Worm (Caenorhabditis elegans) whole organism, L4 larva: ENCODE data around the gene tdc-1.

Experiments used
- F26F4.8 ChIP-seq: fragments of 200-800 bp; sonication (Bioruptor generic); conservative IDR thresholded peaks from 2 replicates; pipeline ENCODE4 v1.3.6; 2022; ENCODE audit warnings: missing genetic modification characterization, missing compliant biosample characterization
- F44E2.7 ChIP-seq: fragments of 200-800 bp; sonication (Bioruptor generic); IDR thresholded peaks from 2 replicates; pipeline ENCODE4 v2.1.2; 2022; ENCODE audit warnings: missing genetic modification characterization, missing compliant biosample characterization
- F49E8.2 ChIP-seq: sonication (generic microtip); optimal IDR thresholded peaks from 2 replicates; lab custom pipeline; 2016; ENCODE audit warnings: missing compliant biosample characterization, mild to moderate bottlenecking, missing genetic modification characterization, borderline replicate concordance
- R02D3.7 ChIP-seq: fragments of 150-350 bp; sonication (generic microtip); optimal IDR thresholded peaks from 3 replicates; lab custom pipeline; 2014; ENCODE audit warnings: missing biosample characterization, missing genetic modification characterization
- T20F7.1 ChIP-seq: fragments of 200-800 bp; sonication (Bioruptor generic); optimal IDR thresholded peaks from 2 replicates; lab custom pipeline; 2018; ENCODE audit warnings: mild to moderate bottlenecking, missing genetic modification characterization, missing compliant biosample characterization
- Y75B8A.6 ChIP-seq: fragments of 200-800 bp; sonication (Bioruptor generic); IDR thresholded peaks from 2 replicates; pipeline ENCODE4 v1.3.6; 2022; ENCODE audit warnings: missing genetic modification reagents, missing genetic modification characterization, missing compliant biosample characterization
- ZK337.2 ChIP-seq: fragments of 200-800 bp; sonication (Bioruptor generic); IDR thresholded peaks from 2 replicates; pipeline ENCODE4 v1.3.6; 2022; ENCODE audit warnings: missing genetic modification reagents, missing genetic modification characterization, missing compliant biosample characterization
- aha-1 ChIP-seq: fragments of 150-350 bp; peaks from one replicate; lab custom pipeline; 2014; ENCODE audit warnings: missing biosample characterization, missing genetic modification characterization
- ama-1 ChIP-seq: fragments of 150-350 bp; optimal IDR thresholded peaks from 2 replicates; lab custom pipeline; 2014; ENCODE audit warnings: inconsistent platforms, mixed read lengths
- ces-1 ChIP-seq: fragments of 150-350 bp; sonication (generic microtip); optimal IDR thresholded peaks from 4 replicates; lab custom pipeline; 2014; ENCODE audit warnings: missing biosample characterization, missing genetic modification reagents, missing genetic modification characterization
- daf-16 ChIP-seq, 3 experiments: sonication (generic microtip); optimal IDR thresholded peaks; 2 replicates each; lab custom pipeline; 2016 to 2017; ENCODE audit warnings: missing genetic modification characterization in 3 of 3, missing genetic modification reagents in 3 of 3, mild to moderate bottlenecking in 2 of 3, missing compliant biosample characterization in 2 of 3, missing biosample characterization in 1 of 3, moderate library complexity in 1 of 3
- dpl-1 ChIP-seq: fragments of 150-350 bp; optimal IDR thresholded peaks from 2 replicates; lab custom pipeline; 2014; ENCODE audit warnings: missing biosample characterization, missing genetic modification reagents, missing genetic modification characterization
- dve-1 ChIP-seq: sonication (generic microtip); optimal IDR thresholded peaks from 2 replicates; lab custom pipeline; 2017; ENCODE audit warnings: antibody characterized with exemption, mild to moderate bottlenecking, missing genetic modification characterization, missing compliant biosample characterization; ENCODE audit not compliant: insufficient read depth
- hlh-11 ChIP-seq: fragments of 200-800 bp; sonication (Bioruptor generic); optimal IDR thresholded peaks from 2 replicates; lab custom pipeline; 2018; ENCODE audit warnings: mild to moderate bottlenecking, missing genetic modification characterization, missing compliant biosample characterization
- hlh-30 ChIP-seq: sonication (generic microtip); optimal IDR thresholded peaks from 2 replicates; lab custom pipeline; 2017; ENCODE audit warnings: antibody characterized with exemption, mild to moderate bottlenecking, missing genetic modification characterization, missing compliant biosample characterization; ENCODE audit not compliant: insufficient read depth
- lin-13 ChIP-seq: fragments of 150-350 bp; optimal IDR thresholded peaks from 2 replicates; lab custom pipeline; 2014; ENCODE audit warnings: missing biosample characterization, missing genetic modification reagents, missing genetic modification characterization
- lin-15B ChIP-seq: fragments of 150-350 bp; sonication (generic microtip); optimal IDR thresholded peaks from 3 replicates; lab custom pipeline; 2014; ENCODE audit warnings: missing biosample characterization, missing genetic modification characterization
- lin-38 ChIP-seq: fragments of 200-800 bp; sonication (Bioruptor generic); IDR thresholded peaks from 2 replicates; pipeline ENCODE4 v1.3.6; 2022; ENCODE audit warnings: missing genetic modification reagents, missing genetic modification characterization, missing compliant biosample characterization
- lir-3 ChIP-seq: sonication (generic microtip); optimal IDR thresholded peaks from 2 replicates; lab custom pipeline; 2016; ENCODE audit warnings: mild to moderate bottlenecking, missing genetic modification characterization, missing compliant biosample characterization
- lsy-2 ChIP-seq, 2 experiments: fragments of 150-350 bp in 1 of 2; sonication (generic microtip) in 1 of 2; optimal IDR thresholded peaks; 2 replicates each; lab custom pipeline; 2014 to 2017; ENCODE audit warnings: missing biosample characterization in 2 of 2, missing genetic modification characterization in 2 of 2
- mep-1 ChIP-seq: fragments of 150-350 bp; sonication (generic microtip); optimal IDR thresholded peaks from 3 replicates; lab custom pipeline; 2014; ENCODE audit warnings: missing biosample characterization, missing genetic modification characterization
- mes-2 ChIP-seq: sonication (generic microtip); optimal IDR thresholded peaks from 2 replicates; lab custom pipeline; 2016; ENCODE audit warnings: missing genotype, mild to moderate bottlenecking, missing genetic modification characterization, missing compliant biosample characterization; ENCODE audit not compliant: poor library complexity, severe bottlenecking
- mxl-3 ChIP-seq: fragments of 200-800 bp; sonication (Bioruptor generic); optimal IDR thresholded peaks from 2 replicates; lab custom pipeline; 2018; ENCODE audit warnings: mild to moderate bottlenecking, missing genetic modification characterization, missing compliant biosample characterization
- nhr-10 ChIP-seq: fragments of 150-350 bp; optimal IDR thresholded peaks from 2 replicates; lab custom pipeline; 2014; ENCODE audit warnings: missing biosample characterization, missing genetic modification characterization
- nhr-11 ChIP-seq: fragments of 150-350 bp; optimal IDR thresholded peaks from 2 replicates; lab custom pipeline; 2014; ENCODE audit warnings: missing biosample characterization, missing genetic modification characterization
- nhr-111 ChIP-seq: fragments of 200-800 bp; sonication (Bioruptor generic); optimal IDR thresholded peaks from 2 replicates; lab custom pipeline; 2018; ENCODE audit warnings: mild to moderate bottlenecking, missing genetic modification characterization, missing compliant biosample characterization
- nhr-25 ChIP-seq: sonication (generic microtip); optimal IDR thresholded peaks from 2 replicates; lab custom pipeline; 2017; ENCODE audit warnings: missing genetic modification characterization, mild to moderate bottlenecking, missing compliant biosample characterization, antibody characterized with exemption, moderate library complexity, borderline replicate concordance; ENCODE audit not compliant: insufficient read depth
- nhr-6 ChIP-seq: fragments of 150-350 bp; optimal IDR thresholded peaks from 2 replicates; lab custom pipeline; 2014; ENCODE audit warnings: missing biosample characterization, missing genetic modification characterization
- nhr-77 ChIP-seq: fragments of 150-350 bp; optimal IDR thresholded peaks from 2 replicates; lab custom pipeline; 2014; ENCODE audit warnings: missing biosample characterization, missing genetic modification characterization
- pha-4 ChIP-seq, 2 experiments: fragments of 150-350 bp in 1 of 2; fragments of 200-800 bp in 1 of 2; sonication (Bioruptor generic) in 1 of 2; IDR thresholded peaks in 1 of 2; optimal IDR thresholded peaks in 1 of 2; 2 replicates each; pipeline versions ENCODE4 v1.3.6 to Lab custom; 2014 to 2022; ENCODE audit warnings: missing genetic modification characterization in 2 of 2, missing genetic modification reagents in 2 of 2, missing biosample characterization in 1 of 2, missing compliant biosample characterization in 1 of 2
- rbr-2 ChIP-seq: sonication (generic microtip); optimal IDR thresholded peaks from 2 replicates; lab custom pipeline; 2016; ENCODE audit warnings: missing genotype, missing genetic modification characterization, missing compliant biosample characterization
- unc-130 ChIP-seq: sonication (generic microtip); optimal IDR thresholded peaks from 2 replicates; lab custom pipeline; 2016; ENCODE audit warnings: missing genetic modification reagents, missing genetic modification characterization, missing compliant biosample characterization
- unc-39 ChIP-seq: sonication (generic microtip); optimal IDR thresholded peaks from 2 replicates; lab custom pipeline; 2017; ENCODE audit warnings: missing biosample characterization, missing genetic modification characterization
- unc-62 ChIP-seq, 3 experiments: fragments of 150-350 bp in 1 of 3; sonication (generic microtip); optimal IDR thresholded peaks in 2 of 3; peaks in 1 of 3; 1 replicate in 1 of 3; 2 replicates in 2 of 3; lab custom pipeline; 2014 to 2017; ENCODE audit warnings: missing biosample characterization in 3 of 3, missing genetic modification characterization in 3 of 3, missing genetic modification reagents in 3 of 3, missing genotype in 1 of 3
- zfp-3 ChIP-seq: fragments of 200-800 bp; sonication (Bioruptor generic); conservative IDR thresholded peaks from 2 replicates; pipeline ENCODE4 v1.3.6; 2022; ENCODE audit warnings: missing genetic modification reagents, missing genetic modification characterization, missing compliant biosample characterization
- zip-11 ChIP-seq: fragments of 200-800 bp; sonication (Bioruptor generic); IDR thresholded peaks from 2 replicates; pipeline ENCODE4 v1.3.6; 2022; ENCODE audit warnings: missing genetic modification characterization, missing compliant biosample characterization
- ztf-7 ChIP-seq: fragments of 150-350 bp; optimal IDR thresholded peaks from 2 replicates; lab custom pipeline; 2014; ENCODE audit warnings: missing biosample characterization, missing genetic modification characterization

tdc-1 gene

DNA sequence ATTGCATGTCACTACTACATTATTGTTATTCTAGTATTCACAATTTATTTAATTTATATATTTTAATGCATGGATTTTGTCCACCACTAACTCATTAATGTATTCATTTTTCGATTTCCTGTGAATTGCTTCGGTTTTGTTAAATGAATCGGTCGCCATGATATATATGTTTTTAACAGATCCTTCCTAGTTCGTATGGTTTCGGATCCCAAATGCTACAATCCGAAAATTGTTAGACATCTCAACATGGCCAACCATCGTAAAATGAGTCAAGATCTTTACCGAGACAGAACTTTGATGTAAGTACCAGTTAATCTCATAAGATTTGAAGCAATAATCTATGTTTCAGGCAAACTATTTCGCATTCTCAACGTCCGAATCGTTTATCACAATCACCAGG, 2.7 kb downstream of the tdc-1 start:
- TF ChIP-seq lin-38 (GFP tag; lab: Robert Waterston, UW) (0 out of 2 replicates have a peak, but pooled peaks have one; percentile 34), unc-39 (tag; lab: Kevin White, UChicago) (no peak), unc-62 (GFP tag; optimal IDR thresholded peaks at IDR 0.05 in 1 of 2; lab: Kevin White, UChicago) (peak in 1 of 2 experiments; percentile 93), unc-62 (tag; optimal IDR thresholded peaks at IDR 0.05; lab: Kevin White, UChicago) (no peak)

DNA sequence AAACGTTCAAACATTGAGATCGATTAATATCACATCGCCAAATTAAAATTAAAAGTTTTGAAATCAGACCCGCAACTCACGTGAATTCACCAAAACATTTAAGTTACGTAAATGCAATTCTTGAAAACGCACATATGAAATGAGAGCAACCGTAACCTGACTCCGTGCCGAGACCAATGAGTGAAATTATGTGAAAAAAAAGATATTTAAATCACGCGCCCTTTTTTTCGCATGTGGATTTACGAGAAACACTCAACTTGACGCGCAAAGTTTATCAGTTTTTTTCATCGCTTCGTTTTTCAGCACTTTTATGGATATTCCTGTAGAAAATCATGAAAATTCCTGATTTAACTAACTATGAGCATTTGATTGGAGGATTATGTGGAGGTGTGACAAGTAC, 5.7 kb downstream of the tdc-1 start, which contains the start of the genes gei-14 and slc-25A32:
Gene gei-14, minus strand, starts transcription at position 175 of the 400 bp plus-strand sequence.
Gene slc-25A32, plus strand, starts transcription at position 242 of the 400 bp plus-strand sequence.
- TF ChIP-seq mxl-3 (no peak), nhr-11 (no peak), lin-38 (GFP tag; lab: Robert Waterston, UW) (peak; percentile 57), unc-130 (GFP tag; lab: Kevin White, UChicago) (peak; percentile 65), F49E8.2 (tag; lab: Kevin White, UChicago) (peak; percentile 45), rbr-2 (tag; lab: Kevin White, UChicago) (no peak), nhr-10 (tag; lab: Kevin White, UChicago) (no peak), lin-13 (GFP tag; lab: Kevin White, UChicago) (peak; percentile 45), dpl-1 (GFP tag; lab: Kevin White, UChicago) (peak; percentile 89), ama-1 (lab: Kevin White, UChicago) (no peak), nhr-6 (tag; lab: Kevin White, UChicago) (peak; percentile 0), nhr-77 (tag; lab: Kevin White, UChicago) (no peak), pha-4 (GFP tag; IDR thresholded peaks at IDR 0.05; lab: Robert Waterston, UW) (no peak), pha-4 (tag; optimal IDR thresholded peaks at IDR 0.05; lab: Kevin White, UChicago) (peak; percentile 12), R02D3.7 (tag; lab: Kevin White, UChicago) (peak; percentile 84), lir-3 (tag; lab: Kevin White, UChicago) (no peak), lsy-2 (tag; optimal IDR thresholded peaks at IDR 0.05; lab: Kevin White, UChicago) (peak in 1 of 2 experiments; percentile 82), mes-2 (tag; lab: Kevin White, UChicago) (peak; percentile 54), hlh-30 (tag; lab: Kevin White, UChicago) (peak; percentile 52)
- TF ChIP-seq, all 104 proteins: peak for 11

- TF ChIP-seq Y75B8A.6 (GFP tag; lab: Robert Waterston, UW) (no peak), unc-39 (tag; lab: Kevin White, UChicago) (no peak), zfp-3 (GFP tag; lab: Robert Waterston, UW) (no peak), unc-130 (GFP tag; lab: Kevin White, UChicago) (no peak), lin-15B (tag; lab: Kevin White, UChicago) (no peak), F26F4.8 (no peak), hlh-11 (tag; lab: Kevin White, UChicago) (no peak)
Observed at ce11 chrII:8278415-8278814, 8.0 kb downstream of the tdc-1 start, which contains the start of the genes mrpl-10 and clec-142. TSS of gene mrpl-10 (minus strand) at chrII:8278515. TSS of gene clec-142 (plus strand) at chrII:8278678.

ce11 chrII:8283158-8283717, 12.8 kb downstream of the tdc-1 start, which contains the start of the genes nst-1 and cct-4:
TSS of gene nst-1 (minus strand) at chrII:8283208.
TSS of gene cct-4 (plus strand) at chrII:8283667.
- peak; percentile 37 for TF ChIP-seq aha-1 (tag; lab: Kevin White, UChicago)
- TF ChIP-seq ZK337.2 (GFP tag; lab: Robert Waterston, UW), result no peak
- no peak for TF ChIP-seq T20F7.1 (GFP tag; lab: Kevin White, UChicago)
- TF ChIP-seq lsy-2 (tag; optimal IDR thresholded peaks at IDR 0.05; lab: Kevin White, UChicago), result peak in 1 of 2 experiments; percentile 62
- TF ChIP-seq unc-39 (tag; lab: Kevin White, UChicago), result no peak
- peak; percentile 35 for TF ChIP-seq mep-1
- TF ChIP-seq F44E2.7 (GFP tag; lab: Robert Waterston, UW), result no peak
- peak; percentile 51 for TF ChIP-seq dpl-1 (GFP tag; lab: Kevin White, UChicago)
- no peak for TF ChIP-seq ces-1 (GFP tag; lab: Kevin White, UChicago)
- TF ChIP-seq nhr-25 (tag; lab: Kevin White, UChicago), result no peak
- no peak for TF ChIP-seq nhr-111 (GFP tag; lab: Kevin White, UChicago)
- TF ChIP-seq lin-38 (GFP tag; lab: Robert Waterston, UW), result no peak
- peak in 1 of 2 experiments; percentile 50 for TF ChIP-seq unc-62 (GFP tag; optimal IDR thresholded peaks at IDR 0.05 in 1 of 2; lab: Kevin White, UChicago)
- TF ChIP-seq unc-62 (tag; optimal IDR thresholded peaks at IDR 0.05; lab: Kevin White, UChicago), result no peak
- TF ChIP-seq daf-16 (GFP tag; optimal IDR thresholded peaks at IDR 0.05; lab: Kevin White, UChicago), result no peak
- no peak for TF ChIP-seq daf-16 (tag; optimal IDR thresholded peaks at IDR 0.05; lab: Kevin White, UChicago)
- TF ChIP-seq dve-1 (tag; lab: Kevin White, UChicago), result peak; percentile 13
- TF ChIP-seq ztf-7, result no peak
- no peak for TF ChIP-seq zip-11 (GFP tag; lab: Robert Waterston, UW)
- TF ChIP-seq mes-2 (tag; lab: Kevin White, UChicago), result peak; percentile 49
